Fruit fly (Drosophila melanogaster): Measurements from ENCODE around the gene CG42353.

Gene CG42353

dm6 chrX:16073375-16073982, 31.3 kb downstream of the CG42353 start, which contains the start of gene Nipsnap (continued):
- TF ChIP-seq pita (GFP tag; optimal IDR thresholded peaks at IDR 0.05): no peak
- TF ChIP-seq hkb (optimal IDR thresholded peaks at IDR 0.05): no peak
- TF ChIP-seq hkb (GFP tag; IDR thresholded peaks at IDR 0.05): no peak
- no peak for TF ChIP-seq dysf (GFP tag; IDR thresholded peaks at IDR 0.05)
- no peak for TF ChIP-seq CG10654 (GFP tag; optimal IDR thresholded peaks at IDR 0.05)
- TF ChIP-seq bbx (GFP tag; IDR thresholded peaks at IDR 0.05; ENCODE audit: partially characterized antibody): peak; percentile 98
- TF ChIP-seq wor (GFP tag; IDR thresholded peaks at IDR 0.05): no peak
- peak; percentile 93 for TF ChIP-seq Sry-δ (GFP tag; optimal IDR thresholded peaks at IDR 0.05)
- peak; percentile 51 for TF ChIP-seq trem (tag; optimal IDR thresholded peaks at IDR 0.05)
- no peak for TF ChIP-seq kay (GFP tag; optimal IDR thresholded peaks at IDR 0.05)
- no peak for TF ChIP-seq NK7.1 (GFP tag; optimal IDR thresholded peaks at IDR 0.05)
- TF ChIP-seq CG9817 (tag; optimal IDR thresholded peaks at IDR 0.05): no peak
- TF ChIP-seq CG11723 (GFP tag; optimal IDR thresholded peaks at IDR 0.05): no peak
- no peak for TF ChIP-seq exex (tag; optimal IDR thresholded peaks at IDR 0.05)
- no peak for TF ChIP-seq Dek (tag; optimal IDR thresholded peaks at IDR 0.05)
- TF ChIP-seq fru (optimal IDR thresholded peaks at IDR 0.05): no peak
- TF ChIP-seq Kr (GFP tag; optimal IDR thresholded peaks at IDR 0.05): no peak
- TF ChIP-seq bowl (GFP tag; IDR thresholded peaks at IDR 0.05): no peak
- TF ChIP-seq CG12155 (GFP tag; optimal IDR thresholded peaks at IDR 0.05): no peak
- TF ChIP-seq CG2678 (tag; optimal IDR thresholded peaks at IDR 0.05): no peak
- no peak for TF ChIP-seq CG6689 (GFP tag; IDR thresholded peaks at IDR 0.05)
- TF ChIP-seq CG11085 (GFP tag; IDR thresholded peaks at IDR 0.05): no peak
- no peak for TF ChIP-seq Antp (GFP tag; optimal IDR thresholded peaks at IDR 0.05)
- TF ChIP-seq pzg (GFP tag; optimal IDR thresholded peaks at IDR 0.05): peak; percentile 83
- no peak for TF ChIP-seq CG16863 (GFP tag; optimal IDR thresholded peaks at IDR 0.05)
- TF ChIP-seq Tbp (GFP tag; optimal IDR thresholded peaks at IDR 0.05): no peak
- TF ChIP-seq dan (GFP tag; IDR thresholded peaks at IDR 0.05): no peak
- TF ChIP-seq da (GFP tag; optimal IDR thresholded peaks at IDR 0.05): no peak
- no peak for TF ChIP-seq HLH3B (GFP tag; IDR thresholded peaks at IDR 0.05)
- TF ChIP-seq CG2116 (GFP tag; optimal IDR thresholded peaks at IDR 0.05): peak; percentile 89
- TF ChIP-seq stwl (tag; optimal IDR thresholded peaks at IDR 0.05): peak; percentile 86
- no peak for TF ChIP-seq Atf-2 (GFP tag; optimal IDR thresholded peaks at IDR 0.05)
- no peak for TF ChIP-seq CTCF (GFP tag; optimal IDR thresholded peaks at IDR 0.05)
- no peak for TF ChIP-seq her (GFP tag; optimal IDR thresholded peaks at IDR 0.05)
- TF ChIP-seq CG2202 (tag; optimal IDR thresholded peaks at IDR 0.05): no peak
- TF ChIP-seq CG17361 (GFP tag; IDR thresholded peaks at IDR 0.05): 0 out of 3 replicates have a peak, but pooled peaks have one; percentile 15
- no peak for TF ChIP-seq crol (GFP tag; IDR thresholded peaks at IDR 0.05)
- TF ChIP-seq jumu (GFP tag; optimal IDR thresholded peaks at IDR 0.05): no peak
- TF ChIP-seq CG9797 (GFP tag; optimal IDR thresholded peaks at IDR 0.05): no peak
- no peak for TF ChIP-seq tx (GFP tag; optimal IDR thresholded peaks at IDR 0.05)
- TF ChIP-seq bigmax (GFP tag; optimal IDR thresholded peaks at IDR 0.05): no peak
- TF ChIP-seq Sin3A (optimal IDR thresholded peaks at IDR 0.05): peak; percentile 61
- peak; percentile 12 for TF ChIP-seq Lhr (GFP tag; optimal IDR thresholded peaks at IDR 0.05)
- no peak for TF ChIP-seq Side (GFP tag; optimal IDR thresholded peaks at IDR 0.05)
- TF ChIP-seq jing (GFP tag; optimal IDR thresholded peaks at IDR 0.05): no peak
- no peak for TF ChIP-seq CG17359 (tag; optimal IDR thresholded peaks at IDR 0.05)
- TF ChIP-seq CG14667 (GFP tag; IDR thresholded peaks at IDR 0.05): no peak
- no peak for TF ChIP-seq eve (GFP tag; optimal IDR thresholded peaks at IDR 0.05)
- TF ChIP-seq usp (GFP tag; optimal IDR thresholded peaks at IDR 0.05): no peak
- TF ChIP-seq Bdp1 (GFP tag; optimal IDR thresholded peaks at IDR 0.05): no peak
- no peak for TF ChIP-seq Hey (tag; optimal IDR thresholded peaks at IDR 0.05)
- peak; percentile 98 for TF ChIP-seq Opbp (GFP tag; IDR thresholded peaks at IDR 0.05; ENCODE audit: partially characterized antibody)
- TF ChIP-seq inv (GFP tag; IDR thresholded peaks at IDR 0.05; ENCODE audit: partially characterized antibody): peak; percentile 97
- no peak for TF ChIP-seq HHEX (GFP tag; optimal IDR thresholded peaks at IDR 0.05)
